Worm (Caenorhabditis elegans): ENCODE data around the gene sre-35.

sre-35 gene

DNA sequence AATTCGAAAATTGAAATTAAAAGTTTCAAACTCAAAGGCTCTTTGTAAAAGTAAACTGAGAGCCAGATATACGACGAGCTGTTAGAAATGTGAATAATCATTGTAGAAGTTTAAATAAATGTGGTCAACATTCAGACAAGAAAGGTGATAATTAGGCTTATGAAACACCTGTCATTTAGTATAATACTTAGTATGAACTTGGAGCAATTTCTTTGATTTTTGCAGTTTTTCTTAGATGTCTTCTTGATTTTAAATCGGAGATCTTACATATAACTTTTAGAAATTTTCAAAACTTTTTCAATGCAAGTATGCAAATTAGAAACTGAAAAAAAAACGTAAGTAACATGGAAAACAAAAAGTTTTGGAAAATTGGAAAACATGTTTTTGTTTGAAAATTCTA is 46.3 kb downstream of the sre-35 start, which contains the start of gene sre-30:
Gene sre-30, minus strand, starts transcription at position 101 of the 400 bp plus-strand sequence.
- no peak for TF ChIP-seq php-3 (GFP tag; IDR thresholded peaks at IDR 0.05)
- no peak for TF ChIP-seq mdl-1 (tag; optimal IDR thresholded peaks at IDR 0.05)
- no peak for TF ChIP-seq vab-7 (GFP tag; IDR thresholded peaks at IDR 0.05)
- no peak for TF ChIP-seq nhr-237 (tag; optimal IDR thresholded peaks at IDR 0.05)
- no peak for TF ChIP-seq ZK337.2 (GFP tag; IDR thresholded peaks at IDR 0.05)
- TF ChIP-seq zip-2 (tag; optimal IDR thresholded peaks at IDR 0.05) = no peak
- no peak for TF ChIP-seq lsy-2 (tag; optimal IDR thresholded peaks at IDR 0.05)
- no peak for TF ChIP-seq hif-1 (tag; optimal IDR thresholded peaks at IDR 0.05)
- TF ChIP-seq nhr-41 (GFP tag; IDR thresholded peaks at IDR 0.05) = no peak
- TF ChIP-seq fos-1 (tag; optimal IDR thresholded peaks at IDR 0.05) = no peak
- no peak for TF ChIP-seq aha-1 (tag)
- TF ChIP-seq lin-13 (GFP tag; optimal IDR thresholded peaks at IDR 0.05) = no peak
- TF ChIP-seq madf-9 (GFP tag; conservative IDR thresholded peaks at IDR 0.05) = no peak
- TF ChIP-seq egl-27 (tag; optimal IDR thresholded peaks at IDR 0.05) = no peak
- TF ChIP-seq unc-62 (GFP tag; optimal IDR thresholded peaks at IDR 0.05 in 1 of 2) = no peak
- no peak for TF ChIP-seq unc-62 (tag; optimal IDR thresholded peaks at IDR 0.05)

DNA sequence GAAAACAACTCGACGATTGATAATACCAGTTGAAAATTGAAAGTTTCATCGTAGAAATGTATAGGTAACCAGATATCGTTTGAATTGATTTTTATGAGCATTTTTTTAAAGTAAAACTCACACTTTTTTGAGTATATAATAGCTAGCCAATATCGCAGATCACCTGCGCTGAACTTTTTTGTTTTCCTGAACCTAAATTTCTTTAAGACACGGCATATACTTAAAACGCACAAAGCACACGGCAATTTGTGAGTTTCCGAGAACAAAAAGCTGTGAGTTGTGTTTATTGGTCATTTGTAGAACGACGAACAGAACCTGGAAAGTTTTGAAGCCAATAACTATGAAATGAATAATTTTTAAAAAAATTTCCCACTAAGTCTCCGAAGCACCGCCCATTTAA is 50.9 kb downstream of the sre-35 start, which contains the start of gene sre-29:
Gene sre-29, minus strand, starts transcription at position 101 of the 400 bp plus-strand sequence.
- TF ChIP-seq egl-27 (tag; optimal IDR thresholded peaks at IDR 0.05) = no peak
- no peak for TF ChIP-seq dpl-1 (GFP tag; optimal IDR thresholded peaks at IDR 0.05)
- TF ChIP-seq Y48G9A.11 (GFP tag; IDR thresholded peaks at IDR 0.05) = no peak
- no peak for TF ChIP-seq nhr-11 (tag; optimal IDR thresholded peaks at IDR 0.05)
- TF ChIP-seq fos-1 (tag; optimal IDR thresholded peaks at IDR 0.05) = no peak
- no peak for TF ChIP-seq ZK546.5 (tag; optimal IDR thresholded peaks at IDR 0.05)

Measured in whole organism, L4 larva.